Worm (Caenorhabditis elegans) whole organism, L1 larva: ENCODE measurements around the gene gst-44.

Source experiments
- aha-1 ChIP-seq: fragments of 150-350 bp; optimal IDR thresholded peaks from 2 replicates; lab custom pipeline; 2014; ENCODE audit warnings: missing biosample characterization, missing genetic modification characterization
- ces-1 ChIP-seq: fragments of 150-350 bp; optimal IDR thresholded peaks from 2 replicates; lab custom pipeline; 2014; ENCODE audit warnings: missing biosample characterization, missing genetic modification reagents, missing genetic modification characterization
- elt-2 ChIP-seq: sonication (generic microtip); optimal IDR thresholded peaks from 2 replicates; lab custom pipeline; 2016; ENCODE audit warnings: missing genetic modification characterization, mild to moderate bottlenecking, inconsistent platforms, missing compliant biosample characterization, missing genetic modification reagents
- hpl-2 ChIP-seq: fragments of 150-350 bp; optimal IDR thresholded peaks from 2 replicates; lab custom pipeline; 2014; ENCODE audit warnings: missing biosample characterization, missing genetic modification reagents, missing genetic modification characterization
- nhr-28 ChIP-seq: fragments of 150-350 bp; optimal IDR thresholded peaks from 2 replicates; lab custom pipeline; 2014; ENCODE audit warnings: missing biosample characterization, missing genetic modification characterization
- pag-3 ChIP-seq: sonication (generic microtip); optimal IDR thresholded peaks from 2 replicates; lab custom pipeline; 2017; ENCODE audit warnings: missing genetic modification characterization, mild to moderate bottlenecking, missing compliant biosample characterization, antibody characterized with exemption, borderline replicate concordance; ENCODE audit not compliant: insufficient read depth
- snpc-4 ChIP-seq: fragments of 150-350 bp; optimal IDR thresholded peaks from 2 replicates; lab custom pipeline; 2014; ENCODE audit warnings: missing biosample characterization, missing genetic modification characterization
- sptf-1 ChIP-seq: fragments of 150-350 bp; optimal IDR thresholded peaks from 2 replicates; lab custom pipeline; 2014; ENCODE audit warnings: missing biosample characterization, missing genetic modification characterization
- tlp-1 ChIP-seq: fragments of 150-350 bp; optimal IDR thresholded peaks from 2 replicates; lab custom pipeline; 2014; ENCODE audit warnings: missing biosample characterization, missing genetic modification characterization

ce11 chrV:16401519-16401918, 10.8 kb downstream of the gst-44 start, which contains the start of gene F13A7.14:
- no peak for TF ChIP-seq nhr-28 (tag; lab: Kevin White, UChicago)
- no peak for TF ChIP-seq aha-1 (tag; lab: Kevin White, UChicago)
- no peak for TF ChIP-seq hpl-2 (GFP tag; lab: Kevin White, UChicago)
- TF ChIP-seq ces-1 (GFP tag; lab: Kevin White, UChicago): no peak
- TF ChIP-seq pag-3 (tag; lab: Kevin White, UChicago): no peak
- TF ChIP-seq tlp-1 (tag; lab: Kevin White, UChicago): no peak
- TF ChIP-seq snpc-4 (tag; lab: Kevin White, UChicago): peak; percentile 84
- TF ChIP-seq elt-2: peak; percentile 81
- no peak for TF ChIP-seq sptf-1 (tag; lab: Kevin White, UChicago)
